Worm (Caenorhabditis elegans) whole organism, L1 larva: Measurements from ENCODE around the gene srj-24.

Source experiments
- ceh-82 ChIP-seq, 3 experiments: fragments of 150-350 bp in 1 of 3; sonication (generic microtip) in 2 of 3; optimal IDR thresholded peaks; 2 replicates each; lab custom pipeline; 2014 to 2017; ENCODE audit warnings: missing biosample characterization in 3 of 3, missing genetic modification characterization in 3 of 3
- mdl-1 ChIP-seq, 2 experiments: fragments of 150-350 bp; optimal IDR thresholded peaks; 2 replicates each; lab custom pipeline; 2014 to 2017; ENCODE audit warnings: missing biosample characterization in 2 of 2, missing genetic modification characterization in 2 of 2, inconsistent platforms in 1 of 2
- pqm-1 ChIP-seq: sonication (generic microtip); optimal IDR thresholded peaks from 3 replicates; lab custom pipeline; 2017; ENCODE audit warnings: missing biosample characterization, missing genetic modification characterization
- rnt-1 ChIP-seq: sonication (generic microtip); optimal IDR thresholded peaks from 2 replicates; lab custom pipeline; 2016; ENCODE audit warnings: mild to moderate bottlenecking, missing genetic modification characterization, moderate library complexity, missing compliant biosample characterization
- unc-62 ChIP-seq: fragments of 150-350 bp; optimal IDR thresholded peaks from 2 replicates; lab custom pipeline; 2014; ENCODE audit warnings: missing biosample characterization, missing genetic modification reagents, missing genetic modification characterization

DNA sequence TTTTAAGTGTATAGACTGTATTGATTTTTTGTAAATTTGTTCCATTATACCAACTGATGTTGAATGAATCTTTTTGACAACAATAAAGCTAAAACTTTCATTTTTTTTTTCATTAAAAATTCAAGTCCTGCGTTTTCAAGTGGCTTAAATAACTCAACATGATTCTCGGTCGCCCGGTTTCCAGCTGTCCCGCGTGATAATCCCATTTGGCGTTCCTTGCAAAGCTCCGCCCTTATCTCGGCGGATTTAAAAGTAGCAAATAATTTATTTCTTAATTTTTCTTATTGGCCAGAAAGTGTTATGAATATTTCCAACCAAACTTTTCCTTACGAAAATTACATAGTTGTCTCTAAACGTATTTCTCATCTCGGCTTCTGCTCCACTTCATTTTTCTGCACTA is 17.5 kb upstream of the srj-24 start, which contains the start of gene str-20:
- no peak for TF ChIP-seq pqm-1 (tag; lab: Kevin White, UChicago)
- no peak for TF ChIP-seq mdl-1 (tag; optimal IDR thresholded peaks at IDR 0.05; lab: Kevin White, UChicago)
- no peak for TF ChIP-seq unc-62
- TF ChIP-seq rnt-1 (tag; lab: Kevin White, UChicago): no peak
- TF ChIP-seq ceh-82 (tag; optimal IDR thresholded peaks at IDR 0.05; lab: Kevin White, UChicago): no peak
